Fruit fly (Drosophila melanogaster): ENCODE results near the gene CG13026.

The CG13026 gene

DNA sequence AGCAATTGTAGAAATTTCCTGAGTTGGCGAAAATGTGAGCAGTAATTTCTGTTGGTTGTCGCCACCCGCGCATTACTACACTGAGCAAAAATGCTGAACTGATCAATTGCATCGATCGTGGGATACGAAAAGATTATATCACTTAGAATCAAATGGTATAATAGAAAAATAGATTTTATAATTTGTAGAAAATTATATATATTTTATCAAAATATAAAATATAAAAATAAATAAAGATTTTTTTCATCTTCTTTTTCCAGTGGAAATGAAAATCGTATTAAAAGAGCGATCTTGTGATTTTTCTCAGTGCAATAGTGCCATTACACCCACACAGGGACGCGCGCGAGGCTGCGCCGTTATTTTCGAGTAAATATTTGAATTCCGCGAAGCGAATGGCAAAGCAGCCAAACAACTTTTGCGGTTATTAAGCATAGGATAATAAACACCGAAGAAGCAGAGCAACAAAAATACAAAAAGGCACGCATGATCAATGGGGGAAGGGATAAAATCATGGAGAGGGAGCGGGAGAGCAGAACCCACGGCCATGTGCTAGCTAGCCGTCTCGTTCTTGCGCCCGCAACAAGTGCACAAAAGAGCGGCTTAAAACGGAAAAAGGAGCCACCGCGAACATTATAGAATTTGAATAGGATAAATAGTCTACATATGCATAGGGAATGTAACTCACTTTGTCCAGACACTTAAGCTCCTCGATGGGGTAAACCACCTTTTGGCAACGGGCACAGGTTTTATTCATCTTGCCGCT, 15.5 kb downstream of the CG13026 start (continued):
- TF ChIP-seq CG8319 (GFP tag; optimal IDR thresholded peaks at IDR 0.05) (no peak), CG6276 (GFP tag; optimal IDR thresholded peaks at IDR 0.05) (peak; percentile 68), CG1621 (tag; optimal IDR thresholded peaks at IDR 0.05) (no peak), CG6163 (GFP tag; IDR thresholded peaks at IDR 0.05) (peak; percentile 76; the same call in 1 of the 3 replicates), net (GFP tag; optimal IDR thresholded peaks at IDR 0.05) (peak; percentile 45), CG10669 (GFP tag; optimal IDR thresholded peaks at IDR 0.05) (peak; percentile 63), Hr39 (GFP tag; optimal IDR thresholded peaks at IDR 0.05) (no peak), CG6792 (GFP tag; optimal IDR thresholded peaks at IDR 0.05) (peak; percentile 57), Sox15 (GFP tag; optimal IDR thresholded peaks at IDR 0.05) (no peak), ss (GFP tag; optimal IDR thresholded peaks at IDR 0.05) (peak; percentile 68 to 77), Gug (GFP tag; IDR thresholded peaks at IDR 0.05) (peak; percentile 60; the same call in 1 of the 2 replicates), vri (GFP tag; optimal IDR thresholded peaks at IDR 0.05) (no peak), spab (GFP tag; optimal IDR thresholded peaks at IDR 0.05) (peak; percentile 35), CG15336 (GFP tag; IDR thresholded peaks at IDR 0.05) (peak; percentile 81), esn (GFP tag; optimal IDR thresholded peaks at IDR 0.05) (peak; percentile 37), CG7368 (GFP tag; optimal IDR thresholded peaks at IDR 0.05) (peak; percentile 50), Ets96B (tag; optimal IDR thresholded peaks at IDR 0.05) (peak; percentile 53), lz (GFP tag; optimal IDR thresholded peaks at IDR 0.05) (peak; percentile 23), dsx (GFP tag; optimal IDR thresholded peaks at IDR 0.05; ENCODE audit: poor library complexity, severe bottlenecking) (peak; percentile 73), Lpt (GFP tag; optimal IDR thresholded peaks at IDR 0.05) (peak; percentile 44), Met (GFP tag; optimal IDR thresholded peaks at IDR 0.05) (no peak), CG3032 (tag; optimal IDR thresholded peaks at IDR 0.05) (peak; percentile 74), pdm3 (GFP tag; optimal IDR thresholded peaks at IDR 0.05) (peak; percentile 10), fkh (GFP tag; optimal IDR thresholded peaks at IDR 0.05) (peak; percentile 20), CG11762 (GFP tag; optimal IDR thresholded peaks at IDR 0.05; ENCODE audit: insufficient read depth) (peak; percentile 1), CG34406 (GFP tag; optimal IDR thresholded peaks at IDR 0.05) (peak; percentile 57), CG31627 (GFP tag; optimal IDR thresholded peaks at IDR 0.05) (no peak)

DNA sequence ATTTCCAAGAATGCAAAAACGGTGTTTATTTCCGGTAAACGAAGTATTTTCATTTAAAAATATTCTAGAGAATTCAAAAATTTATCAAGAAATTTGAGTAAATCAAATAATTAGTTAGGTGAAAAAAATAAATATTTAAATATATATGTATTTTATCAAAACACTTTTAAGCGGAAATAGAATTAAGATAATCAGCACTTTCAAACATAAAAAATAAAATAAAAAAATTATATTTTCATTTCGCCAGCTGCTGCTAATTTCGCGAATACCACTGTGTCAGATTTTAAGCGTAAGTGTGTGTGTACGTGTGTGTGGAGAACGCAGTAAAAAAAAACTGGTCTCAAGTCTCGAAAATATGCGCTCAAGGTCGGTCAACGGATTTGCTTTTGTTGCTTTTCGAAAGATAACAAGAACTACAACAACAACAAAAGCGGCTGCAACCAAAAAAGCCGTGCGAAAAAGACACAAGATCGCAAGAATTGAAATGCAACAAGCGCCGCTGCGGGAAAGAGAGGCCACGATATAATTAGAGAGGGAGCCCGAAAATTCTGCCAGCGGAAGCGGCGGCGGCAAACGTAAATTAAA, 16.2 kb downstream of the CG13026 start:
- TF ChIP-seq acj6 (GFP tag; optimal IDR thresholded peaks at IDR 0.05) (peak; percentile 13), Hr39 (GFP tag; optimal IDR thresholded peaks at IDR 0.05) (peak; percentile 45), CG8119 (GFP tag; IDR thresholded peaks at IDR 0.05) (peak; percentile 25; the same call in 2 of the 3 replicates), CG6808 (GFP tag; optimal IDR thresholded peaks at IDR 0.05) (no peak), CG10631 (GFP tag; optimal IDR thresholded peaks at IDR 0.05) (no peak), Sox15 (GFP tag; optimal IDR thresholded peaks at IDR 0.05) (no peak), Eip78C (GFP tag) (peak; percentile 83), CG8632 (GFP tag; optimal IDR thresholded peaks at IDR 0.05) (peak; percentile 18), Met (GFP tag; optimal IDR thresholded peaks at IDR 0.05) (no peak), CG15336 (GFP tag; IDR thresholded peaks at IDR 0.05) (peak; percentile 34), pdm3 (GFP tag; optimal IDR thresholded peaks at IDR 0.05) (no peak), CG6854 (GFP tag; optimal IDR thresholded peaks at IDR 0.05) (peak; percentile 82), CG7368 (GFP tag; optimal IDR thresholded peaks at IDR 0.05) (no peak), Hr4 (GFP tag; optimal IDR thresholded peaks at IDR 0.05) (no peak), eg (GFP tag; IDR thresholded peaks at IDR 0.05) (peak; percentile 48; the same call in 2 of the 3 replicates), CG6163 (GFP tag; IDR thresholded peaks at IDR 0.05) (peak; percentile 7; the same call in 1 of the 3 replicates), lz (GFP tag; optimal IDR thresholded peaks at IDR 0.05) (no peak), Eip93F (GFP tag; optimal IDR thresholded peaks at IDR 0.05) (peak; percentile 1), CG6276 (GFP tag; optimal IDR thresholded peaks at IDR 0.05) (no peak), CG10669 (GFP tag; optimal IDR thresholded peaks at IDR 0.05) (no peak), CG6792 (GFP tag; optimal IDR thresholded peaks at IDR 0.05) (no peak)

All from whole organism, prepupa.